Worm (Caenorhabditis elegans) whole organism, L4/young adult: ENCODE results near the gene T24H7.9.

Experiments
- dao-5 ChIP-seq: sonication (generic microtip); optimal IDR thresholded peaks from 2 replicates; lab custom pipeline; 2016; ENCODE audit warnings: missing genotype, missing genetic modification characterization, moderate library complexity, missing compliant biosample characterization
- him-1 ChIP-seq: sonication (generic microtip); optimal IDR thresholded peaks from 2 replicates; lab custom pipeline; 2016; ENCODE audit warnings: missing genotype, missing genetic modification reagents, missing genetic modification characterization, missing compliant biosample characterization

DNA sequence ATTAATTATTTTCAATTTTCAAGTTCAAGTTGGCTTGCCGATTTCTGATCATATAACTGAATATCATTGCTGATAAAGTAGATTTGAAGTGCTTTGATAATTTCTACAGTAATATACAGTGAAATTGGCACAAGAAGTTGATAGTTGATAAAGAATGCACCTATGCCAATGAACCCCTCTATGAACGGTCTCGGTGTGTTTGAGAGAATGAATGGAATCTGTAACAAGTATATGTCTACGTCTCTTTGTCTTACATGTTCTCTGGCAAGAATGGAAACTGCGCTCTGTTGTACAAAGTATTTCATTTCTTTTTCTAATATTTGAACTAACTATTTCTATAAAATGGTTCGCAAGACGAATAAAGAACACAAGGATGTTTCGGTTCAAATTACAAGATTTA, 6.5 kb upstream of the T24H7.9 start, which contains the start of gene T24H7.8:
- TF ChIP-seq dao-5 (tag; lab: Kevin White, UChicago) (no peak), him-1 (tag; lab: Kevin White, UChicago) (no peak)
